Worm (Caenorhabditis elegans): Measurements from ENCODE around the gene col-141.
A peak's percentile ranks its signal among the peaks of the same experiment; 100 is the strongest.

col-141 gene

ce11 chrV:6836036-6836435 is 6.5 kb downstream of the col-141 start:
- TF ChIP-seq cey-2 (tag; optimal IDR thresholded peaks at IDR 0.05; ENCODE audit: borderline replicate concordance, insufficient read depth), result no peak
- peak; percentile 95 for TF ChIP-seq set-16 (GFP tag; IDR thresholded peaks at IDR 0.05)

DNA sequence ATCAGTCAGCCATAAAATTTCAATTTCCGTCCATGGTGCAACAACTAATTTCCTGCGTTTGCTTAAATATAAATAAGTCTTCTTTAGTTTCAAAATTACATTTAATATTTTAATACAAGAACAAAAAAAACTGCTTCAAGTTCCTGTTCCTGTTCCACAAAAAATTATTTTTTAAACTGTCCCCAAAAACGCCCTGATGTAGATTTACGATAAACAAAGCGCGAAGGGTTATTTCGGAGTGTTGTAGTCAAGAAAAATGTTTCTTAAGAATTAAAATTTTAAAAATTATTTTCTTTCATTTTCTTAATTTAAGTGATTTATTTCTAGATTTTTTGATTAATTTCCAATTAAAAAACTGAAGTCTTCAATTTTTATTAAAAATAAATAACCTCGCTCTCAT is 9.1 kb downstream of the col-141 start, which contains the start of gene T15B7.15:
Gene T15B7.15, minus strand, starts transcription at position 67 of the 400 bp plus-strand sequence.
- TF ChIP-seq hmg-1.1 (GFP tag; IDR thresholded peaks at IDR 0.05) (no peak), unc-62 (GFP tag; optimal IDR thresholded peaks at IDR 0.05 in 1 of 2) (no peak), unc-62 (tag; optimal IDR thresholded peaks at IDR 0.05) (no peak), daf-8 (GFP tag; IDR thresholded peaks at IDR 0.05) (no peak), ctbp-1 (GFP tag; IDR thresholded peaks at IDR 0.05) (no peak), nhr-111 (GFP tag; optimal IDR thresholded peaks at IDR 0.05) (no peak), Y105C5A.15 (GFP tag; IDR thresholded peaks at IDR 0.05) (no peak), R02D3.7 (tag; optimal IDR thresholded peaks at IDR 0.05) (peak; percentile 85), Y48G9A.11 (GFP tag; IDR thresholded peaks at IDR 0.05) (peak; percentile 92), F49E8.2 (tag; optimal IDR thresholded peaks at IDR 0.05; ENCODE audit: borderline replicate concordance) (no peak), nhr-10 (tag; optimal IDR thresholded peaks at IDR 0.05) (no peak), php-3 (GFP tag; IDR thresholded peaks at IDR 0.05) (no peak), dpl-1 (GFP tag; optimal IDR thresholded peaks at IDR 0.05) (peak; percentile 77), fos-1 (tag; optimal IDR thresholded peaks at IDR 0.05) (no peak), T20F7.1 (GFP tag; optimal IDR thresholded peaks at IDR 0.05) (peak; percentile 94), nhr-25 (tag; optimal IDR thresholded peaks at IDR 0.05; ENCODE audit: borderline replicate concordance, insufficient read depth) (no peak), ZK337.2 (GFP tag; IDR thresholded peaks at IDR 0.05) (no peak), rbr-2 (tag; optimal IDR thresholded peaks at IDR 0.05) (no peak), zip-2 (tag; optimal IDR thresholded peaks at IDR 0.05) (no peak), ceh-28 (tag; optimal IDR thresholded peaks at IDR 0.05) (no peak), unc-39 (tag; optimal IDR thresholded peaks at IDR 0.05) (no peak), nhr-42 (GFP tag; IDR thresholded peaks at IDR 0.05) (no peak), mes-2 (tag; optimal IDR thresholded peaks at IDR 0.05; ENCODE audit: poor library complexity, severe bottlenecking) (peak; percentile 58)

DNA sequence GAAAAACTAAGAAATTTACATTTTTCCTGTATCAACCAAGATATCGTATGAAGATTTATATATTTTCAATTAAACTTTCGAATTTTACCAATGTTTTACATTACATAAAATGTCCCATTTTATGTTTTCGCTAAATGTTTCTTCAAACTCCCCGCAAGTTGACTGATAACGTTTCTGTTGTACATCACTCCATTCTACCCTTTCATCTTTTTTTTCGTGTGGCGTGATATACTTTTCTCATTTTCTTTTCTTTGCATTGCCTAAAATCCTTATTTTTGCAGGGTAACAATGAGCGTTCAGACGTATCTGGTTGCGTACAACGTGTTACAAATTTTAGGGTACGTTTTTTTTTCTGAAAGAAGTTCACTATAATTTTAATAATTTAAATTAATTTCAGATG is 9.5 kb downstream of the col-141 start, which contains the start of gene hpo-8:
Gene hpo-8, plus strand, starts transcription at position 282 of the 400 bp plus-strand sequence.
- TF ChIP-seq lin-38 (GFP tag; IDR thresholded peaks at IDR 0.05) (no peak), hmg-1.1 (GFP tag; IDR thresholded peaks at IDR 0.05) (no peak), hlh-11 (tag; optimal IDR thresholded peaks at IDR 0.05) (no peak), dve-1 (tag; optimal IDR thresholded peaks at IDR 0.05; ENCODE audit: insufficient read depth) (peak; percentile 0), madf-5 (GFP tag; IDR thresholded peaks at IDR 0.05) (no peak), aha-1 (tag) (no peak), dmd-8 (GFP tag; IDR thresholded peaks at IDR 0.05) (no peak), nhr-77 (tag; optimal IDR thresholded peaks at IDR 0.05) (peak; percentile 37), spr-3 (GFP tag; optimal IDR thresholded peaks at IDR 0.05) (no peak), pqm-1 (tag; optimal IDR thresholded peaks at IDR 0.05) (peak; percentile 38), nhr-48 (tag; optimal IDR thresholded peaks at IDR 0.05) (no peak), nhr-42 (GFP tag; IDR thresholded peaks at IDR 0.05) (no peak), unc-39 (tag; optimal IDR thresholded peaks at IDR 0.05) (no peak), daf-16 (GFP tag; optimal IDR thresholded peaks at IDR 0.05) (no peak), daf-16 (tag; optimal IDR thresholded peaks at IDR 0.05) (peak; percentile 7), mdl-1 (tag; optimal IDR thresholded peaks at IDR 0.05) (no peak), lin-29 (GFP tag; IDR thresholded peaks at IDR 0.05) (no peak), lsy-2 (tag; optimal IDR thresholded peaks at IDR 0.05) (no peak), aly-2 (tag; optimal IDR thresholded peaks at IDR 0.05) (no peak), jun-1 (tag; optimal IDR thresholded peaks at IDR 0.05) (no peak), ceh-62 (tag; optimal IDR thresholded peaks at IDR 0.05) (no peak), hif-1 (tag; optimal IDR thresholded peaks at IDR 0.05) (no peak), nhr-28 (tag; optimal IDR thresholded peaks at IDR 0.05) (peak; percentile 56), attf-4 (tag; optimal IDR thresholded peaks at IDR 0.05) (no peak), vab-7 (GFP tag; IDR thresholded peaks at IDR 0.05) (no peak), saeg-2 (GFP tag; IDR thresholded peaks at IDR 0.05) (no peak), hlh-30 (tag; optimal IDR thresholded peaks at IDR 0.05; ENCODE audit: insufficient read depth) (no peak), fkh-10 (GFP tag; optimal IDR thresholded peaks at IDR 0.05) (no peak)

All from whole organism, L4 larva.